Worm (Caenorhabditis elegans) whole organism, L3 larva: ENCODE measurements around the gene ckb-4.

Experiments
- ceh-16 ChIP-seq: sonication (generic microtip); optimal IDR thresholded peaks from 2 replicates; lab custom pipeline; 2017; ENCODE audit warnings: missing biosample characterization, missing genetic modification characterization
- nfya-1 ChIP-seq: sonication (generic microtip); optimal IDR thresholded peaks from 2 replicates; lab custom pipeline; 2017; ENCODE audit warnings: missing genetic modification characterization, mild to moderate bottlenecking, missing compliant biosample characterization, antibody characterized with exemption, moderate library complexity; ENCODE audit not compliant: insufficient read depth
- nhr-12 ChIP-seq: fragments of 150-350 bp; optimal IDR thresholded peaks from 2 replicates; lab custom pipeline; 2014; ENCODE audit warnings: missing biosample characterization, missing genetic modification characterization
- nhr-25 ChIP-seq: sonication (generic microtip); optimal IDR thresholded peaks from 2 replicates; lab custom pipeline; 2017; ENCODE audit warnings: missing biosample characterization, missing genetic modification characterization
- nhr-77 ChIP-seq: fragments of 150-350 bp; optimal IDR thresholded peaks from 2 replicates; lab custom pipeline; 2014; ENCODE audit warnings: missing biosample characterization, missing genetic modification characterization
- pqm-1 ChIP-seq: fragments of 150-350 bp; optimal IDR thresholded peaks from 2 replicates; lab custom pipeline; 2017; ENCODE audit warnings: missing biosample characterization, missing genetic modification characterization, inconsistent platforms
- snpc-4 ChIP-seq: fragments of 150-350 bp; optimal IDR thresholded peaks from 2 replicates; lab custom pipeline; 2014; ENCODE audit warnings: missing biosample characterization, missing genetic modification characterization
- ztf-11 ChIP-seq: fragments of 150-350 bp; optimal IDR thresholded peaks from 2 replicates; lab custom pipeline; 2014; ENCODE audit warnings: missing biosample characterization, missing genetic modification characterization

DNA sequence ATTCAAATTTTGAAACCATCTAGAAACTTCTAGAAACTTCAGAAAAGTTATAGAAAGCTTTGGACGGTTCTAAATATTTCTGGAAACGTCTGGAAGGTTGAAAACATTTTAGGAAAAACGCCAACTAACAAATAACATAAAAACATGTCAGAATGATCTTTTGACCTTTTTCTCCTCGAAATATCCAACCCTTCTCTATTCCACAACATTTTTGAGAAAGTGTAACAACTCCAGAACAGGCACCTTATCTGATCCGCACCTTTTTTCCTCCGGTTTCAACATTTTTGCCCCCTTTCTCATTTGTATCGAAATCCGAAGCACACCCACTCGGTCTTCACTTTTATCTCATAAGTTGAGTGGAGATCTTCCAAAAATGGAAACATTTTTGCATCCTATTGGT lies 1.1 kb upstream of the ckb-4 start, which contains the start of gene F22F7.3:
- TF ChIP-seq nhr-12 = no peak
- no peak for TF ChIP-seq pqm-1 (tag; lab: Kevin White, UChicago)
- TF ChIP-seq ceh-16 (tag; lab: Kevin White, UChicago) = no peak
- TF ChIP-seq nfya-1 = no peak
- TF ChIP-seq nhr-77 (tag; lab: Kevin White, UChicago) = no peak
- TF ChIP-seq ztf-11 (tag; lab: Kevin White, UChicago) = no peak
- TF ChIP-seq snpc-4 (tag; lab: Kevin White, UChicago) = no peak
- TF ChIP-seq nhr-25 (tag; lab: Kevin White, UChicago) = no peak
